Fruit fly (Drosophila melanogaster) whole organism, prepupa: ENCODE measurements around the gene CG7966.

Source experiments
- Blimp-1 ChIP-seq: fragments of 200-800 bp; sonication (Bioruptor generic); optimal IDR thresholded peaks from 3 replicates; lab custom pipeline; 2017; ENCODE audit warnings: missing biosample characterization, missing genetic modification characterization, mild to moderate bottlenecking, moderate library complexity, missing genetic modification reagents
- CG10631 ChIP-seq: fragments of 200-800 bp; sonication (Bioruptor generic); optimal IDR thresholded peaks from 2 replicates; lab custom pipeline; 2016; ENCODE audit warnings: missing biosample characterization, missing genetic modification characterization
- CG11294 ChIP-seq: fragments of 200-800 bp; sonication (Bioruptor generic); IDR thresholded peaks from 2 replicates; pipeline ENCODE4 v1.3.6; 2022; ENCODE audit warnings: missing biosample characterization, missing genetic modification characterization
- CG16779 ChIP-seq: fragments of 200-800 bp; sonication (Bioruptor generic); optimal IDR thresholded peaks from 3 replicates; lab custom pipeline; 2017; ENCODE audit warnings: missing biosample characterization, mild to moderate bottlenecking, missing genetic modification characterization
- CG3032 ChIP-seq: fragments of 200-800 bp; optimal IDR thresholded peaks from 2 replicates; lab custom pipeline; 2019; ENCODE audit warnings: missing biosample characterization, mild to moderate bottlenecking, missing genetic modification characterization, moderate library complexity
- CG31627 ChIP-seq: fragments of 200-800 bp; sonication (Bioruptor generic); optimal IDR thresholded peaks from 3 replicates; lab custom pipeline; 2016; ENCODE audit warnings: missing biosample characterization, missing genetic modification characterization
- CG32006 ChIP-seq: fragments of 200-800 bp; sonication (Bioruptor generic); optimal IDR thresholded peaks from 3 replicates; lab custom pipeline; 2017; ENCODE audit warnings: missing biosample characterization, mild to moderate bottlenecking, missing genetic modification characterization
- CG3919 ChIP-seq: fragments of 200-800 bp; sonication (Bioruptor generic); optimal IDR thresholded peaks from 3 replicates; lab custom pipeline; 2016; ENCODE audit warnings: missing biosample characterization, missing genetic modification characterization
- CG4318 ChIP-seq: fragments of 200-800 bp; sonication (Bioruptor generic); optimal IDR thresholded peaks from 3 replicates; lab custom pipeline; 2017; ENCODE audit warnings: missing biosample characterization, mild to moderate bottlenecking, missing genetic modification characterization
- CG6276 ChIP-seq: fragments of 200-800 bp; sonication (Bioruptor generic); optimal IDR thresholded peaks from 2 replicates; lab custom pipeline; 2017; ENCODE audit warnings: missing biosample characterization, mild to moderate bottlenecking, missing genetic modification characterization
- CG6808 ChIP-seq: fragments of 200-800 bp; sonication (Bioruptor generic); optimal IDR thresholded peaks from 3 replicates; lab custom pipeline; 2017; ENCODE audit warnings: missing biosample characterization, missing genetic modification characterization, mild to moderate bottlenecking, moderate library complexity, missing genetic modification reagents
- CG6854 ChIP-seq: fragments of 200-800 bp; sonication (Bioruptor generic); optimal IDR thresholded peaks from 2 replicates; lab custom pipeline; 2017; ENCODE audit warnings: missing biosample characterization, mild to moderate bottlenecking, missing genetic modification characterization
- CG8319 ChIP-seq: fragments of 200-800 bp; sonication (Bioruptor generic); optimal IDR thresholded peaks from 3 replicates; lab custom pipeline; 2016; ENCODE audit warnings: missing biosample characterization, missing genetic modification characterization
- CG8632 ChIP-seq: fragments of 200-800 bp; sonication (Bioruptor generic); optimal IDR thresholded peaks from 3 replicates; lab custom pipeline; 2016; ENCODE audit warnings: missing biosample characterization, missing genetic modification characterization
- Eip93F ChIP-seq: fragments of 200-800 bp; sonication (Bioruptor generic); optimal IDR thresholded peaks from 2 replicates; lab custom pipeline; 2016; ENCODE audit warnings: missing biosample characterization, mild to moderate bottlenecking, missing genetic modification characterization
- Ets21C ChIP-seq: fragments of 200-800 bp; sonication (Bioruptor generic); optimal IDR thresholded peaks from 3 replicates; lab custom pipeline; 2016; ENCODE audit warnings: missing biosample characterization, missing genetic modification characterization
- Gug ChIP-seq: fragments of 200-800 bp; sonication (Bioruptor generic); IDR thresholded peaks from 2 replicates; pipeline ENCODE4 v1.3.6; 2022; ENCODE audit warnings: missing biosample characterization, missing genetic modification characterization
- Lpt ChIP-seq: fragments of 200-800 bp; sonication (Bioruptor generic); optimal IDR thresholded peaks from 3 replicates; lab custom pipeline; 2016; ENCODE audit warnings: missing biosample characterization, missing genetic modification characterization
- Met ChIP-seq: fragments of 200-800 bp; sonication (Bioruptor generic); optimal IDR thresholded peaks from 3 replicates; lab custom pipeline; 2016; ENCODE audit warnings: missing biosample characterization, missing genetic modification characterization
- OdsH ChIP-seq: fragments of 200-800 bp; sonication (Bioruptor generic); optimal IDR thresholded peaks from 3 replicates; lab custom pipeline; 2016; ENCODE audit warnings: missing biosample characterization, missing genetic modification characterization
- achi ChIP-seq: fragments of 200-800 bp; sonication (Bioruptor generic); optimal IDR thresholded peaks from 3 replicates; lab custom pipeline; 2016; ENCODE audit warnings: missing biosample characterization, missing genetic modification characterization
- acj6 ChIP-seq: fragments of 200-800 bp; sonication (Bioruptor generic); optimal IDR thresholded peaks from 3 replicates; lab custom pipeline; 2016; ENCODE audit warnings: missing biosample characterization, missing genetic modification characterization
- cyc ChIP-seq: fragments of 200-800 bp; sonication (Bioruptor generic); optimal IDR thresholded peaks from 3 replicates; lab custom pipeline; 2016; ENCODE audit warnings: missing biosample characterization, missing genetic modification characterization
- dac ChIP-seq: fragments of 200-800 bp; sonication (Bioruptor generic); optimal IDR thresholded peaks from 2 replicates; lab custom pipeline; 2017; ENCODE audit warnings: missing biosample characterization, mild to moderate bottlenecking, missing genetic modification characterization
- eg ChIP-seq: fragments of 200-800 bp; sonication (Bioruptor generic); IDR thresholded peaks from 3 replicates; pipeline ENCODE4 v1.3.6; 2022; ENCODE audit warnings: missing biosample characterization, missing genetic modification characterization
- esn ChIP-seq: fragments of 200-800 bp; sonication (Bioruptor generic); optimal IDR thresholded peaks from 2 replicates; lab custom pipeline; 2016; ENCODE audit warnings: missing biosample characterization, mild to moderate bottlenecking, missing genetic modification characterization, moderate library complexity
- fkh ChIP-seq: fragments of 200-800 bp; sonication (Bioruptor generic); optimal IDR thresholded peaks from 3 replicates; lab custom pipeline; 2017; ENCODE audit warnings: missing biosample characterization, mild to moderate bottlenecking, missing genetic modification characterization, moderate library complexity
- net ChIP-seq: fragments of 200-800 bp; sonication (Bioruptor generic); optimal IDR thresholded peaks from 3 replicates; lab custom pipeline; 2016; ENCODE audit warnings: missing biosample characterization, missing genetic modification characterization
- salr ChIP-seq, 2 experiments: fragments of 200-800 bp; sonication (Bioruptor generic); optimal IDR thresholded peaks; 3 replicates each; lab custom pipeline; 2016 to 2018; ENCODE audit warnings: missing biosample characterization in 2 of 2, missing genetic modification characterization in 2 of 2, mild to moderate bottlenecking in 1 of 2
- spab ChIP-seq: fragments of 200-800 bp; sonication (Bioruptor generic); optimal IDR thresholded peaks from 2 replicates; lab custom pipeline; 2017; ENCODE audit warnings: missing biosample characterization, mild to moderate bottlenecking, missing genetic modification characterization, missing genetic modification reagents
- ss ChIP-seq, 2 experiments: fragments of 200-800 bp; sonication (Bioruptor generic); optimal IDR thresholded peaks; 2 replicates in 1 of 2; 3 replicates in 1 of 2; lab custom pipeline; 2017 to 2018; ENCODE audit warnings: mild to moderate bottlenecking in 2 of 2, missing biosample characterization in 2 of 2, missing genetic modification characterization in 2 of 2, moderate library complexity in 1 of 2
- vri ChIP-seq: fragments of 200-800 bp; sonication (Bioruptor generic); optimal IDR thresholded peaks from 3 replicates; lab custom pipeline; 2016; ENCODE audit warnings: missing biosample characterization, mild to moderate bottlenecking, missing genetic modification characterization

The CG7966 gene

DNA sequence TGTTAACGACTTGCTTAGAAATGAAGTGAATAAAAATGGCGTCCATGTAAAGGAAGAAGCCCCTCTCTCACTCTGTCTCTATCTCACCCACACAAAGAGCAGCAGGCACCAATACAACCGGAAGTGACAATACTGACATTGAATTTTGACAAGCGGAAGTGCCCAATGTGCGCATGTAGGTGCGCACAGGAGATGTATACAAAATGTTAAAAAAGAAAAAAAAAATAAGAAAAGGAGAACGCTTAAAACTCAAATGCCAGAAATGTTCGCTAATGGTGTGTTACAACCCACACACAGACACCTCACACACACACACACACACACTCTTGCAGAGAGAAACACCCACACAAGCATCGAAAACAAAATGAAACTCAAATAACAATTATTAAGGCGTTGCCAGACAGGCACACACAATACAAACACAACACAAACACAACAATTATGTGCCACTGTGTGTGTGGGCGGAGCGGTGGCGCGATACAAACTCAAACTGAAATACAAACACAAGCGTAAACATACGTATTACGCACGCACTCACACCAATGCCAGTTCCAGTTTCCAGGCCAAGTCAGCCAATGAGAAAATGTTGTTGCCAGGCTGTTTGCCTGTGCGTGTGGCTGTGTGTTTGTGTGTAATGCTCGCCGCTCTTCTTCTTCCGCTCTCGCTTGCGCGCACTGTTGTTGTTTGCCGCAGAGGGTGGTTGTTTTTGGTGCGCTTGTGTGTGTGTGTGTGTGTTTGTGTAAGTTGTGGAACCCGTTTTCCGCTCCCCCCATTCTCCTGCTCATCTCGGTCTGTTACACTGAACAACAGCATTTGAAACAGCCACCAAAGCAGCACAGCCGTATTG, 12.7 kb upstream of the CG7966 start (continued):
- TF ChIP-seq ss (GFP tag; optimal IDR thresholded peaks at IDR 0.05; lab: Kevin White, UChicago) (peak; percentile 36 to 54), CG16779 (tag; lab: Kevin White, UChicago) (no peak), Eip93F (no peak), CG8319 (GFP tag; lab: Kevin White, UChicago) (no peak), Blimp-1 (no peak), fkh (peak; percentile 96)

DNA sequence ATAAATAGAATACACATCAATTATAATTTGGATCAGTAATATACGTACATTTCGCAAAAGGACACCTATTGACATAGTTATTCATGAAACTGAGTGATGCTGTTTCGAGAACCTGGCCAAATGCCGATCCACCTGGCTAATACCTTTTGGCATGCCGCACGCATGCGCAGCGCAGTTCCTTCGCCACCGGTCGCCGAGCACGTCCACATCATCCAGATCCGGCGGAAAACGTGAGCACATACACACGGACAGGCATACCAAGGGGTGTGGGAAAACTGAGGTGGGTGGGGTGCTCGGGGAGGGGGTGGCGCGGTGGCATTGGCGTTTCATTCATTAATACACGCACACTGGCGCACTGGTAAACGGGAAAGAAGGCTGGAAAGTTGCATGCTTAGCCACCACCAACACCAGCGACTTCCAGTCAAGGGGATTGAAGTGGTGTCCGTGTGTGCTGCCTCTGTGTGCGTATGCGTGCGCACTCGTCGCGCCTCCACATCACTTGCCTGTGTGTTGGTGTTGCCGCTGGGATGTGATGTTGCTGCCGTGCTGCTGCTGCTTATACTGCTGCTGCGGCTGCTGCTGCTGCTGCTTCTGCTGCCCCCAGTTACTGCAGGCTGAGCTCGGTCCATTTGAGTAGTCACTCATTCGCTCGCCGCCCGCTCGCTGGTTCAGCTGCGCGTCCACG, 6.0 kb upstream of the CG7966 start, which contains the start of gene sim:
sim (plus strand) TSS at position 635 of the 685 bp plus-strand sequence.
- no peak for TF ChIP-seq Met
- TF ChIP-seq eg (GFP tag; lab: Robert Waterston, UW), result 0 out of 3 replicates have a peak, but pooled peaks have one; percentile 28
- peak in 1 of 2 experiments; percentile 42 for TF ChIP-seq ss (GFP tag; optimal IDR thresholded peaks at IDR 0.05; lab: Kevin White, UChicago)
- no peak for TF ChIP-seq acj6 (GFP tag; lab: Kevin White, UChicago)
- TF ChIP-seq CG3032, result no peak
- peak; percentile 46 for TF ChIP-seq CG3919

DNA sequence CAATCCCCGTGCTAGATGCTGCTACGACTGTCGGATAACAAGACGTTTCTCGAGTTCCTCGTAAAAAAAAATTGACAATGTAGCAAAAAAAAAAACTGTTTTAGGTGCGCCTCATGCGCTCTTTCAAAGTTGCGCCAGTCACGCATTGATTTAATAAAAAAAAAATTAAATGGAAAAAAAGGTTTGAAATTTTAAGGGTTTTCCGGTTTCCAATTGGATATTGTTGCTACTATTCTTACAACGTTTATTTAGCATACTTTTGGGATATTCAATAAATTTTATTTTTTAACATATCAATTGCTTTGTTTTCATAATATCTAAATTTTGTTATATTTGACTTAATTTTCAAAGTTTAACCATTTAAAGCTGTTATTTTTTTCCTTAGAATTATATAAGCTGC, 5.3 kb upstream of the CG7966 start:
- TF ChIP-seq dac (GFP tag; lab: Kevin White, UChicago) (no peak), achi (GFP tag; lab: Kevin White, UChicago) (no peak), CG6276 (GFP tag; lab: Kevin White, UChicago) (no peak), salr (GFP tag; optimal IDR thresholded peaks at IDR 0.05; lab: Kevin White, UChicago) (no peak), cyc (GFP tag; lab: Kevin White, UChicago) (no peak), OdsH (GFP tag; lab: Kevin White, UChicago) (no peak), CG4318 (GFP tag; lab: Kevin White, UChicago) (no peak), acj6 (GFP tag; lab: Kevin White, UChicago) (no peak), fkh (no peak), spab (GFP tag; lab: Kevin White, UChicago) (no peak), net (GFP tag; lab: Kevin White, UChicago) (no peak), CG31627 (GFP tag; lab: Kevin White, UChicago) (no peak), Lpt (no peak)

DNA sequence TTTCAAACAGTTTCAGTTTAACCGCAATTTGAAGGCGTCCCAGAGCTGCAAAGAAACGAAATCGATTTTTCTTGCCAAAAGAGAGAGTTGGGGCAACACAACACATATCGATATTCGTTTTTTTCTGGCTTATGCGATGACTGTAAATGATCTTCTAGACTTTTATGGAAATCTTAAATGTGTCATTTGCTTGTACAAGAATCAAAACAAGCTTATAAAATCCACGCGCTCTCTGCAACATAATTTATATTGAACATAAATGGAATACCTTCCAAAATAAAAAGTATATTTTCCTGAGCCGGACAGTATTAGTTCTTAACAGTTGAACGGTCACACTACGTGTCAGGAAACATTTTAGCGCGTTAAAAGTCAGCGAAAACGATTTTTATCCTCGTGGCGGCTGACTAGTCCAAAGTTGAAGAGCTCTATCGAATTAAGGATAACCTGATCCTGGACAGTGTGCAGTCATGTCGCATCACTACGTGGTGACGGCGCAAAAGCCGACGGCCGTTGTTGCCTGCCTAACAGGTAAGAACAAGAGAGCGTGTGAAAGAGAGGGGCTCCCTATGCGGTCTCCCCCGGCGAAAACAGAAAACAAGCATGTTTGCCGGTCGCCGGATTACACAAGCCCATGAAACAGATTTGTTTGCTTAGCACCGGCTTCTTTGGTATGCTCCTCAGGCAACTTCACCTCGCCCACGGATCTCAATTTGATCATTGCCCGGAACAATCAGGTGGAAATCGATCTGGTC, 865 bp upstream of the CG7966 start, which contains the start of gene pic:
pic (plus strand) TSS at position 304 of the 752 bp plus-strand sequence.
- TF ChIP-seq acj6 (GFP tag; lab: Kevin White, UChicago) (no peak), CG6276 (GFP tag; lab: Kevin White, UChicago) (peak; percentile 98), Gug (no peak), fkh (peak; percentile 60), net (GFP tag; lab: Kevin White, UChicago) (no peak)
- TF ChIP-seq, all 60 proteins: peak for 2

DNA sequence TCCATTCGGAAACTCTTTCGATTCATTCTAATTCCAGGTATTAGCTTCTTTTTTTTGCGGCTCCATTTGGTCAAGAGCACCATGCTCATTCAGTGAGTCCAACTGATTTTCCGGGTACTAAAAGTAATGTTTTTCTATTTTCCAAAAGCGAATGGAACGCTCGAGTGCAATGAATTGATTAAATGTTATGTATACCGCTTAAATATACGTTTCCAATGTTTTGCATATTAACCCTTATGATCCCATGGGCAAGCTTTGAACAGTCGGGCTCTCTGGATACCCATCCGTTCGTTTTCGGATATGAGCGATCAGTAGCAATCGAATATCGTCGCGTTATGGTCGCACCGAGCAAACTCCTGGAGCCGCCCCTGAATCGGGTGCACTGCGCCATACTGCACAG, 3.8 kb downstream of the CG7966 start, which contains the start of gene CG31157:
CG31157 (plus strand) TSS at position 301 of the 400 bp plus-strand sequence.
- TF ChIP-seq CG4318 (GFP tag; lab: Kevin White, UChicago) (no peak), Gug (no peak), CG8632 (GFP tag; lab: Kevin White, UChicago) (no peak), CG6808 (no peak), ss (GFP tag; optimal IDR thresholded peaks at IDR 0.05; lab: Kevin White, UChicago) (no peak), CG11294 (GFP tag; lab: Robert Waterston, UW) (no peak), CG10631 (GFP tag; lab: Kevin White, UChicago) (no peak), CG32006 (GFP tag; lab: Kevin White, UChicago) (no peak), esn (no peak), CG6854 (GFP tag; lab: Kevin White, UChicago) (no peak), salr (GFP tag; optimal IDR thresholded peaks at IDR 0.05; lab: Kevin White, UChicago) (no peak), vri (GFP tag; lab: Kevin White, UChicago) (no peak), CG3919 (no peak), Ets21C (GFP tag; lab: Kevin White, UChicago) (no peak), CG31627 (GFP tag; lab: Kevin White, UChicago) (no peak)
